Worm (Caenorhabditis elegans): ENCODE results near the gene F53A2.11.

ce11 chrIII:13342079-13342734, 19.7 kb upstream of the F53A2.11 start, which contains the start of gene dro-1:
- no peak for TF ChIP-seq flt-1 (GFP tag; IDR thresholded peaks at IDR 0.05)
- no peak for TF ChIP-seq hmbx-1 (tag; optimal IDR thresholded peaks at IDR 0.05)
- no peak for TF ChIP-seq ama-1 (optimal IDR thresholded peaks at IDR 0.05)
- TF ChIP-seq scrt-1 (GFP tag; IDR thresholded peaks at IDR 0.05), result no peak
